Worm (Caenorhabditis elegans): ENCODE results near the gene F53A2.11.

The F53A2.11 gene

DNA sequence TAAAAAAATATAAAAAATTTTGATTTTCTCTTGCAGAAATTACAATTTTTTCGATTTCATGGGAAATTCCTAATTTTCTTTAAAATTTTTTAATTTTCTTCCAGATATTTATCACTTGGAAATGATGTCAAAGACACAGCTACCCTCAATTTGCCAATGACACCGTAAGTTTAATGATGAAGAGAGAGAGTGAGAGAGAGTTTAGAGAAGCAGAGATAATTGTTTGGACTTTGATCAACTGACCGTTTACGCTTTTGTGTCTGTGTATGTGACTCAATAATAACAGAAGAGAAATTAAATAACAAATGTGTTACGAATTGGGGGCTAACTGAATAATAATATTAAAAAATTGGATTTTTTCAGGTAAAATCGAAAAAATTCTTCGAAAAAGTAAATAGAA is 11.9 kb downstream of the F53A2.11 start (continued):
- TF ChIP-seq snpc-4 (tag; optimal IDR thresholded peaks at IDR 0.05): peak; percentile 1
- TF ChIP-seq unc-130 (tag; optimal IDR thresholded peaks at IDR 0.05): no peak
- peak; percentile 12 to 40 (median 27) for TF ChIP-seq dpl-1 (GFP tag; optimal IDR thresholded peaks at IDR 0.05)
- no peak for TF ChIP-seq egl-27 (tag; optimal IDR thresholded peaks at IDR 0.05)
- TF ChIP-seq nhr-71 (tag; optimal IDR thresholded peaks at IDR 0.05): peak; percentile 35
- TF ChIP-seq efl-1 (optimal IDR thresholded peaks at IDR 0.05): peak in 1 of 2 experiments; percentile 11
- peak; percentile 45 to 95 for TF ChIP-seq efl-1 (GFP tag; optimal IDR thresholded peaks at IDR 0.05 in 1 of 2)

DNA sequence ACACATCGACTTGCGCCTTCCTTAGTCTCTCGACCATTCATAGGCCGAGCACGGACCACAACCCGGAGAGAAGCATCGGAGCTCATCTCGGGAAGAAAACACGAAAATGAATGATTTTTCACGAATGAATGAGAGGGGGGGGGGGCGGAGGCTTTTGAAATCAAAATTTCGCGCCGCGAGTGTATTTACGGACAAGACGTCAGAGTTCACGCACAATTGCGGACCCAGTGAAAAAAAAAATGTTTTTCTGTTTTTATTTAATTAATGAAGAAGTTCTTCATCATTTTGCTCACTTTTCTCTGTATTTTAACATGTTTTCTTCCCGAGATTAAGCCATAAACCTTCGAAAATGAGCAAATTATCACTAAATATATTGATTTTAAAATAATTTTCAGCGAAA is 15.4 kb downstream of the F53A2.11 start, which contains the start of the genes klp-19 and slc-36.1:
Gene klp-19 (minus strand): TSS at position 153 of the 400 bp plus-strand sequence.
Gene slc-36.1 (plus strand): TSS at position 396 of the 400 bp plus-strand sequence.
- TF ChIP-seq swsn-7 (tag; optimal IDR thresholded peaks at IDR 0.05): peak; percentile 53
- peak in 2 of 3 experiments; percentile 27 to 47 for TF ChIP-seq ceh-82 (tag; optimal IDR thresholded peaks at IDR 0.05)
- no peak for TF ChIP-seq lir-3 (tag; optimal IDR thresholded peaks at IDR 0.05; ENCODE audit: poor library complexity)
- no peak for TF ChIP-seq fkh-10 (GFP tag; optimal IDR thresholded peaks at IDR 0.05)
- TF ChIP-seq ceh-63 (GFP tag; optimal IDR thresholded peaks at IDR 0.05): no peak
- TF ChIP-seq ceh-90 (tag; optimal IDR thresholded peaks at IDR 0.05): no peak
- TF ChIP-seq unc-62 (GFP tag; optimal IDR thresholded peaks at IDR 0.05): no peak
- TF ChIP-seq nhr-237 (tag; optimal IDR thresholded peaks at IDR 0.05): no peak
- TF ChIP-seq efl-1 (optimal IDR thresholded peaks at IDR 0.05): peak; percentile 76 to 83
- peak; percentile 88 to 98 for TF ChIP-seq efl-1 (GFP tag; optimal IDR thresholded peaks at IDR 0.05 in 1 of 2)
- no peak for TF ChIP-seq nhr-12 (tag; optimal IDR thresholded peaks at IDR 0.05)
- peak; percentile 34 for TF ChIP-seq xbp-1 (tag; optimal IDR thresholded peaks at IDR 0.05)
- TF ChIP-seq nhr-84 (tag; optimal IDR thresholded peaks at IDR 0.05): no peak
- no peak for TF ChIP-seq nhr-76 (tag; optimal IDR thresholded peaks at IDR 0.05)
- TF ChIP-seq ceh-8 (GFP tag; optimal IDR thresholded peaks at IDR 0.05): no peak
- TF ChIP-seq hpl-2 (GFP tag; optimal IDR thresholded peaks at IDR 0.05): no peak
- no peak for TF ChIP-seq alr-1 (tag; optimal IDR thresholded peaks at IDR 0.05; ENCODE audit: borderline replicate concordance)
- no peak for TF ChIP-seq egl-27 (tag; optimal IDR thresholded peaks at IDR 0.05)
- no peak for TF ChIP-seq sup-37 (GFP tag; optimal IDR thresholded peaks at IDR 0.05)
- no peak for TF ChIP-seq pax-3 (tag; optimal IDR thresholded peaks at IDR 0.05)
- peak; percentile 74 for TF ChIP-seq mep-1 (tag; optimal IDR thresholded peaks at IDR 0.05)
- no peak for TF ChIP-seq sox-4 (tag; optimal IDR thresholded peaks at IDR 0.05)
- TF ChIP-seq tbx-2 (tag; optimal IDR thresholded peaks at IDR 0.05): peak; percentile 35
- peak; percentile 67 for TF ChIP-seq nhr-71 (tag; optimal IDR thresholded peaks at IDR 0.05)
- peak; percentile 66 for TF ChIP-seq snu-23 (GFP tag; optimal IDR thresholded peaks at IDR 0.05)
- peak; percentile 27 for TF ChIP-seq fkh-8 (tag; optimal IDR thresholded peaks at IDR 0.05)
- TF ChIP-seq irx-1 (tag; optimal IDR thresholded peaks at IDR 0.05): peak; percentile 38
- TF ChIP-seq grh-1 (GFP tag; IDR thresholded peaks at IDR 0.05): no peak
- TF ChIP-seq zag-1 (tag; optimal IDR thresholded peaks at IDR 0.05): no peak
- TF ChIP-seq jun-1 (tag; optimal IDR thresholded peaks at IDR 0.05): no peak
- no peak for TF ChIP-seq efl-3 (GFP tag; optimal IDR thresholded peaks at IDR 0.05)
- TF ChIP-seq ceh-88 (GFP tag; IDR thresholded peaks at IDR 0.05): no peak
- no peak for TF ChIP-seq C16A3.4 (tag; optimal IDR thresholded peaks at IDR 0.05)
- TF ChIP-seq isw-1 (GFP tag; IDR thresholded peaks at IDR 0.05): peak; percentile 29
- no peak for TF ChIP-seq pqm-1 (tag; optimal IDR thresholded peaks at IDR 0.05)
- no peak for TF ChIP-seq fos-1 (tag; optimal IDR thresholded peaks at IDR 0.05)
- no peak for TF ChIP-seq lin-14 (GFP tag; optimal IDR thresholded peaks at IDR 0.05)
- no peak for TF ChIP-seq tlp-1 (tag; optimal IDR thresholded peaks at IDR 0.05)
- no peak for TF ChIP-seq sptf-1 (tag; optimal IDR thresholded peaks at IDR 0.05)
- TF ChIP-seq lin-35 (GFP tag; optimal IDR thresholded peaks at IDR 0.05): peak; percentile 86 to 87
- peak; percentile 91 for TF ChIP-seq F16B12.6 (tag; optimal IDR thresholded peaks at IDR 0.05)
- TF ChIP-seq ztf-11 (tag; optimal IDR thresholded peaks at IDR 0.05): no peak
- no peak for TF ChIP-seq nhr-77 (tag; optimal IDR thresholded peaks at IDR 0.05)
- no peak for TF ChIP-seq hlh-4 (tag; optimal IDR thresholded peaks at IDR 0.05)
- TF ChIP-seq mdl-1 (tag; optimal IDR thresholded peaks at IDR 0.05): peak in 1 of 2 experiments; percentile 17
- peak; percentile 30 for TF ChIP-seq C04F5.9 (tag; optimal IDR thresholded peaks at IDR 0.05)
- TF ChIP-seq elt-3 (tag; optimal IDR thresholded peaks at IDR 0.05): no peak
- peak; percentile 42 for TF ChIP-seq unc-86 (tag; optimal IDR thresholded peaks at IDR 0.05)
- TF ChIP-seq ama-1 (optimal IDR thresholded peaks at IDR 0.05): no peak

Data from whole organism, L1 larva.